Worm (Caenorhabditis elegans) whole organism, mixed stage, embryonic: ENCODE data around the gene Y76B12C.8.

ENCODE experiments used
- bed-3 ChIP-seq: fragments of 200-800 bp; sonication (Bioruptor generic); optimal IDR thresholded peaks from 3 replicates; lab custom pipeline; 2018; ENCODE audit warnings: mild to moderate bottlenecking, missing genetic modification characterization, moderate library complexity, missing compliant biosample characterization
- snpc-4 ChIP-seq: fragments of 150-350 bp; optimal IDR thresholded peaks from 2 replicates; lab custom pipeline; 2014; ENCODE audit warnings: missing biosample characterization, missing genetic modification characterization
- unc-120 ChIP-seq: sonication (generic microtip); optimal IDR thresholded peaks from 2 replicates; lab custom pipeline; 2017; ENCODE audit warnings: missing genetic modification characterization, missing compliant biosample characterization; ENCODE audit not compliant: poor library complexity, severe bottlenecking
- unc-39 ChIP-seq: fragments of 150-350 bp; optimal IDR thresholded peaks from 2 replicates; lab custom pipeline; 2014; ENCODE audit warnings: missing biosample characterization, missing genetic modification characterization
- ztf-11 ChIP-seq: fragments of 150-350 bp; optimal IDR thresholded peaks from 2 replicates; lab custom pipeline; 2014; ENCODE audit warnings: missing biosample characterization, missing genetic modification characterization

DNA sequence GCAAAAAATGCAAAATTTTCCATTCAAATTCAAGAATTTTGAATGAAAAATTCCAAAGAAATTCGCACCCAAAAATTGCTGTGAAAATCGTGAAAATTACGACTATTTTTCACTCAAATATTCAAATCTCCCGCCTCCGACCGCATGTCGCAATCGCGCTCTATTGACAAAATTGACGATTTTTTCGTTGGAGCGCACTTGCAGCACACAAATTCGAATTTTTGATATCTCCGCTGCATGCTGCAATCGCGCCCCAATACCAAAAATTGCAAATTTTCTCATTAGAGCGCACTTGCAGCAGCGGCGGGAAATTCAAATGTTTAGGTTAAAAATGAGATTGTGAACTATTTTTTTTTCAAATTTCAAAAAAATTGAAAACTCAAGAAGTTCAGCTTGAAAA, 18.0 kb downstream of the Y76B12C.8 start:
- TF ChIP-seq unc-120 (tag; lab: Kevin White, UChicago) (no peak), unc-39 (tag; lab: Kevin White, UChicago) (no peak), bed-3 (GFP tag; lab: Kevin White, UChicago) (no peak), snpc-4 (tag; lab: Kevin White, UChicago) (no peak), ztf-11 (no peak)
